Fruit fly (Drosophila melanogaster) whole organism, embryonic: ENCODE results near the gene RpL14.

Experiments
- Aef1 ChIP-seq: fragments of 200-800 bp; sonication (Bioruptor generic); IDR thresholded peaks from 3 replicates; pipeline ENCODE4 v1.3.6; 2022; ENCODE audit warnings: missing biosample characterization, missing genetic modification characterization
- CG10366 ChIP-seq: fragments of 200-800 bp; sonication (Bioruptor generic); IDR thresholded peaks from 2 replicates; pipeline ENCODE4 v1.3.6; 2022; ENCODE audit warnings: missing biosample characterization, missing genetic modification characterization
- CG11398 ChIP-seq: fragments of 200-800 bp; sonication (Bioruptor generic); optimal IDR thresholded peaks from 2 replicates; lab custom pipeline; 2016; ENCODE audit warnings: missing biosample characterization, missing genetic modification characterization
- CG12155 ChIP-seq: fragments of 200-800 bp; sonication (Bioruptor generic); optimal IDR thresholded peaks from 3 replicates; lab custom pipeline; 2016; ENCODE audit warnings: missing biosample characterization, missing genetic modification characterization
- CG12769 ChIP-seq: fragments of 200-800 bp; sonication (Bioruptor generic); optimal IDR thresholded peaks from 2 replicates; lab custom pipeline; 2019; ENCODE audit warnings: missing biosample characterization, mild to moderate bottlenecking, missing genetic modification characterization, moderate library complexity
- CG15601 ChIP-seq: fragments of 200-800 bp; sonication (Bioruptor generic); optimal IDR thresholded peaks from 3 replicates; lab custom pipeline; 2019; ENCODE audit warnings: missing biosample characterization, mild to moderate bottlenecking, missing genetic modification characterization, moderate library complexity
- CG2129 ChIP-seq: fragments of 200-800 bp; sonication (Bioruptor generic); IDR thresholded peaks from 2 replicates; pipeline ENCODE4 v1.3.6; 2022; ENCODE audit warnings: missing biosample characterization, missing genetic modification characterization; ENCODE audit not compliant: partially characterized antibody
- CG3281 ChIP-seq: fragments of 200-800 bp; sonication (Bioruptor generic); optimal IDR thresholded peaks from 3 replicates; lab custom pipeline; 2017; ENCODE audit warnings: missing biosample characterization, mild to moderate bottlenecking, missing genetic modification characterization
- CG33557 ChIP-seq: fragments of 200-800 bp; sonication (Bioruptor generic); optimal IDR thresholded peaks from 2 replicates; lab custom pipeline; 2019; ENCODE audit warnings: missing biosample characterization, mild to moderate bottlenecking, missing genetic modification characterization, moderate library complexity
- CG4820 ChIP-seq: fragments of 200-800 bp; sonication (Bioruptor generic); optimal IDR thresholded peaks from 3 replicates; lab custom pipeline; 2016; ENCODE audit warnings: missing biosample characterization, missing genetic modification characterization
- CG5953 ChIP-seq: fragments of 200-800 bp; sonication (Bioruptor generic); IDR thresholded peaks from 2 replicates; pipeline ENCODE4 v1.3.6; 2022; ENCODE audit warnings: missing biosample characterization, missing genetic modification characterization
- CG6175 ChIP-seq: fragments of 200-800 bp; sonication (Bioruptor generic); IDR thresholded peaks from 3 replicates; pipeline ENCODE4 v1.3.6; 2022; ENCODE audit warnings: missing biosample characterization, missing genetic modification characterization
- CG7839 ChIP-seq: fragments of 200-800 bp; sonication (Bioruptor generic); optimal IDR thresholded peaks from 3 replicates; lab custom pipeline; 2018; ENCODE audit warnings: missing biosample characterization, mild to moderate bottlenecking, missing genetic modification characterization, moderate library complexity
- CG8290 ChIP-seq, 3 experiments: fragments of 200-800 bp; sonication (Bioruptor generic); optimal IDR thresholded peaks; 2 replicates each; lab custom pipeline; 2016 to 2019; ENCODE audit warnings: missing biosample characterization in 3 of 3, missing genetic modification characterization in 3 of 3, mild to moderate bottlenecking in 2 of 3, moderate library complexity in 1 of 3
- CG9215 ChIP-seq: fragments of 200-800 bp; sonication (Bioruptor generic); IDR thresholded peaks from 2 replicates; pipeline ENCODE4 v1.3.6; 2022; ENCODE audit warnings: missing biosample characterization, missing genetic modification characterization
- CG9727 ChIP-seq: fragments of 200-800 bp; sonication (Bioruptor generic); optimal IDR thresholded peaks from 3 replicates; lab custom pipeline; 2017; ENCODE audit warnings: missing biosample characterization, mild to moderate bottlenecking, missing genetic modification characterization
- CkIIα-i1 ChIP-seq: fragments of 200-800 bp; sonication (Bioruptor generic); IDR thresholded peaks from 2 replicates; pipeline ENCODE4 v1.3.6; 2022; ENCODE audit warnings: missing biosample characterization, missing genetic modification characterization
- Dad ChIP-seq: fragments of 200-800 bp; sonication (Bioruptor generic); optimal IDR thresholded peaks from 3 replicates; lab custom pipeline; 2016; ENCODE audit warnings: missing biosample characterization, missing genetic modification characterization
- Deaf1 ChIP-seq: fragments of 200-800 bp; optimal IDR thresholded peaks from 3 replicates; lab custom pipeline; 2019; ENCODE audit warnings: missing biosample characterization, mild to moderate bottlenecking, missing genetic modification characterization, moderate library complexity
- Dref ChIP-seq: fragments of 200-800 bp; sonication (Bioruptor generic); IDR thresholded peaks from 2 replicates; pipeline ENCODE4 v1.3.6; 2022; ENCODE audit warnings: missing biosample characterization, missing genetic modification characterization
- Fer1 ChIP-seq: fragments of 200-800 bp; sonication (Bioruptor generic); optimal IDR thresholded peaks from 2 replicates; lab custom pipeline; 2017; ENCODE audit warnings: missing biosample characterization, mild to moderate bottlenecking, missing genetic modification characterization
- GATAe ChIP-seq: fragments of 200-800 bp; sonication (Bioruptor generic); conservative IDR thresholded peaks from 2 replicates; pipeline ENCODE4 v1.3.6; 2022; ENCODE audit warnings: missing biosample characterization, missing genetic modification characterization
- HLH4C ChIP-seq: fragments of 200-800 bp; sonication (Bioruptor generic); IDR thresholded peaks from 3 replicates; pipeline ENCODE4 v1.3.6; 2022; ENCODE audit warnings: missing biosample characterization, missing genetic modification characterization; ENCODE audit not compliant: partially characterized antibody
- HLHmδ ChIP-seq: fragments of 200-800 bp; sonication (Bioruptor generic); optimal IDR thresholded peaks from 2 replicates; lab custom pipeline; 2018; ENCODE audit warnings: missing biosample characterization, mild to moderate bottlenecking, missing genetic modification characterization, moderate library complexity
- Hr51 ChIP-seq, 2 experiments: fragments of 200-800 bp; sonication (Bioruptor generic); optimal IDR thresholded peaks; 2 replicates in 1 of 2; 3 replicates in 1 of 2; lab custom pipeline; 2016 to 2018; ENCODE audit warnings: missing biosample characterization in 2 of 2, missing genetic modification characterization in 2 of 2, mild to moderate bottlenecking in 1 of 2, moderate library complexity in 1 of 2
- Hsf ChIP-seq: fragments of 200-800 bp; sonication (Bioruptor generic); optimal IDR thresholded peaks from 3 replicates; lab custom pipeline; 2016; ENCODE audit warnings: missing biosample characterization, missing genetic modification characterization
- NC2α ChIP-seq: fragments of 200-800 bp; sonication (Bioruptor generic); optimal IDR thresholded peaks from 2 replicates; lab custom pipeline; 2016; ENCODE audit warnings: missing biosample characterization, missing genetic modification characterization
- Nf-YB ChIP-seq: fragments of 200-800 bp; sonication (Bioruptor generic); optimal IDR thresholded peaks from 3 replicates; lab custom pipeline; 2019; ENCODE audit warnings: missing biosample characterization, mild to moderate bottlenecking, missing genetic modification characterization, moderate library complexity
- Six4 ChIP-seq: fragments of 200-800 bp; sonication (Bioruptor generic); optimal IDR thresholded peaks from 2 replicates; lab custom pipeline; 2016; ENCODE audit warnings: missing biosample characterization, missing genetic modification characterization
- Taf1 ChIP-seq: fragments of 200-800 bp; sonication (Bioruptor generic); IDR thresholded peaks from 2 replicates; pipeline ENCODE4 v1.3.6; 2022; ENCODE audit warnings: missing biosample characterization, missing genetic modification characterization
- Tbp ChIP-seq: fragments of >200 bp; optimal IDR thresholded peaks from 2 replicates; lab custom pipeline; 2018; ENCODE audit warnings: missing biosample characterization, missing genetic modification characterization
- Xbp1 ChIP-seq: fragments of 200-800 bp; sonication (Bioruptor generic); optimal IDR thresholded peaks from 3 replicates; lab custom pipeline; 2016; ENCODE audit warnings: missing biosample characterization, mild to moderate bottlenecking, missing genetic modification characterization
- cg ChIP-seq: fragments of 200-800 bp; sonication (Bioruptor generic); optimal IDR thresholded peaks from 3 replicates; lab custom pipeline; 2019; ENCODE audit warnings: missing biosample characterization, mild to moderate bottlenecking, missing genetic modification characterization, moderate library complexity
- dati ChIP-seq: fragments of 200-800 bp; sonication (Bioruptor generic); IDR thresholded peaks from 2 replicates; pipeline ENCODE4 v1.3.6; 2022; ENCODE audit warnings: missing biosample characterization, missing genetic modification characterization
- dysf ChIP-seq: fragments of 200-800 bp; sonication (Bioruptor generic); IDR thresholded peaks from 3 replicates; pipeline ENCODE4 v1.3.6; 2022; ENCODE audit warnings: missing biosample characterization, missing genetic modification characterization
- emc ChIP-seq: fragments of 200-800 bp; sonication (Bioruptor generic); optimal IDR thresholded peaks from 2 replicates; lab custom pipeline; 2016; ENCODE audit warnings: missing biosample characterization, missing genetic modification characterization
- eyg ChIP-seq: fragments of 200-800 bp; sonication (Bioruptor generic); optimal IDR thresholded peaks from 3 replicates; lab custom pipeline; 2016; ENCODE audit warnings: missing biosample characterization, missing genetic modification characterization
- fd64A ChIP-seq: fragments of 200-800 bp; sonication (Bioruptor generic); optimal IDR thresholded peaks from 3 replicates; lab custom pipeline; 2018; ENCODE audit warnings: missing biosample characterization, mild to moderate bottlenecking, missing genetic modification characterization
- gcm ChIP-seq: fragments of 200-800 bp; sonication (Bioruptor generic); optimal IDR thresholded peaks from 2 replicates; lab custom pipeline; 2019; ENCODE audit warnings: missing biosample characterization, mild to moderate bottlenecking, missing genetic modification characterization, moderate library complexity
- gfzf ChIP-seq: fragments of 200-800 bp; sonication (Bioruptor generic); optimal IDR thresholded peaks from 2 replicates; lab custom pipeline; 2016; ENCODE audit warnings: missing biosample characterization, mild to moderate bottlenecking, missing genetic modification characterization, moderate library complexity
- ham ChIP-seq: fragments of 200-800 bp; sonication (Bioruptor generic); IDR thresholded peaks from 2 replicates; pipeline ENCODE4 v1.3.6; 2022; ENCODE audit warnings: missing biosample characterization, missing genetic modification characterization
- her ChIP-seq: fragments of 200-800 bp; sonication (Bioruptor generic); optimal IDR thresholded peaks from 2 replicates; lab custom pipeline; 2016; ENCODE audit warnings: missing biosample characterization, missing genetic modification characterization
- jing ChIP-seq: fragments of 200-800 bp; sonication (Bioruptor generic); optimal IDR thresholded peaks from 2 replicates; lab custom pipeline; 2018; ENCODE audit warnings: missing biosample characterization, mild to moderate bottlenecking, missing genetic modification characterization
- jumu ChIP-seq: fragments of 200-800 bp; sonication (Bioruptor generic); optimal IDR thresholded peaks from 3 replicates; lab custom pipeline; 2016; ENCODE audit warnings: missing biosample characterization, missing genetic modification characterization
- otp ChIP-seq: fragments of 200-800 bp; sonication (Bioruptor generic); IDR thresholded peaks from 3 replicates; pipeline ENCODE4, ENCODE4 v1.3.6; 2022; ENCODE audit warnings: missing biosample characterization, missing genetic modification characterization
- pnt ChIP-seq: fragments of 200-800 bp; sonication (Bioruptor generic); optimal IDR thresholded peaks from 3 replicates; lab custom pipeline; 2016; ENCODE audit warnings: missing biosample characterization, missing genetic modification characterization
- sr ChIP-seq: fragments of 200-800 bp; sonication (Bioruptor generic); IDR thresholded peaks from 3 replicates; pipeline ENCODE4 v1.3.6; 2022; ENCODE audit warnings: missing biosample characterization, missing genetic modification characterization
- z ChIP-seq: fragments of 200-800 bp; sonication (Bioruptor generic); IDR thresholded peaks from 3 replicates; pipeline ENCODE4 v1.3.6; 2022; ENCODE audit warnings: missing biosample characterization, missing genetic modification characterization

RpL14 gene

DNA sequence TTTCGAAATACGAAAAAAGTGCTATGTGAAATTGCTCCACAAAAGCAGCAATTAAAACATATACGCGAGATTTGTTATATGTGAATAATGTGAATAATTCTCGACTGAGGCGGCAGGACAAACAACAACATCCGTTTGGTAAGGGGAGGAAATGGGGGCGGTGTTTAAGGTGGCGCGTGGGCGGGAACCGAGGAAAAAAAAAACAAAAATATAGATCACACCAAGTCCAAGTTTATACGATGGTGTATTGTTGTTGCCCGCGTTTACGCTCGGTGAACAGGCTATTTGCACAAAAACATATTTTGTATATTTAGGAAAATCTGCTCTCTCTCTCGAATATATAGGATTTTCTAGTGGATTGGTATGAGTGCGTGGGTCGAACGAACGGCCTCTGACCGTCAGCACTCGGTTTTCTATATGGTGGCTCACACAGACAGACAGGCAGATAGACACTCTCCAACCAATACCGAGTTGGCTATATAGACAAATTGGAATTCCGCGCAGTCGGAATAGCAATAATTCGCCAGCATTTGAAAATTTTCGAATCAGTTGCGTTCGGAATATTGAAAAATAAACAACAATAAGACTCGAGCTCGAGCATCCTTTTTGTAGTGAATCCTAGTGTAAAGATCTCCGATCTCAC, 29.0 kb downstream of the RpL14 start (continued):
- no peak for TF ChIP-seq CG9215 (GFP tag; lab: Robert Waterston, UW)
- TF ChIP-seq CG12155 (GFP tag; lab: Kevin White, UChicago): no peak
- no peak for TF ChIP-seq CG6175 (GFP tag; lab: Robert Waterston, UW)
- peak; percentile 22 for TF ChIP-seq Deaf1
- TF ChIP-seq Hsf: no peak
- no peak for TF ChIP-seq CG33557
- no peak for TF ChIP-seq CG2129 (GFP tag; lab: Robert Waterston, UW)
- TF ChIP-seq CG12769 (tag; lab: Kevin White, UChicago): peak; percentile 51
- TF ChIP-seq cg (GFP tag; lab: Kevin White, UChicago): peak; percentile 0
- TF ChIP-seq HLH4C (GFP tag; lab: Robert Waterston, UW): no peak
- TF ChIP-seq CG4820: no peak
- TF ChIP-seq sr (GFP tag; lab: Robert Waterston, UW): peak; percentile 87
- TF ChIP-seq, all 482 proteins: peak for 8

- TF ChIP-seq NC2α (GFP tag; lab: Kevin White, UChicago): no peak
- no peak for TF ChIP-seq eyg (GFP tag; lab: Kevin White, UChicago)
- no peak for TF ChIP-seq Hr51 (GFP tag; optimal IDR thresholded peaks at IDR 0.05; lab: Kevin White, UChicago)
- TF ChIP-seq gcm (GFP tag; lab: Kevin White, UChicago): no peak
- no peak for TF ChIP-seq dati (GFP tag; lab: Robert Waterston, UW)
- no peak for TF ChIP-seq z
- no peak for TF ChIP-seq CG10366
- TF ChIP-seq Xbp1 (GFP tag; lab: Kevin White, UChicago): no peak
- no peak for TF ChIP-seq dysf (GFP tag; lab: Robert Waterston, UW)
- TF ChIP-seq CG7839 (tag; lab: Kevin White, UChicago): no peak
- TF ChIP-seq ham (GFP tag; lab: Robert Waterston, UW): no peak
- no peak for TF ChIP-seq jing (GFP tag; lab: Kevin White, UChicago)
- TF ChIP-seq Nf-YB (GFP tag; lab: Kevin White, UChicago): no peak
- TF ChIP-seq CG11398 (GFP tag; lab: Kevin White, UChicago): no peak
- no peak for TF ChIP-seq Aef1
- no peak for TF ChIP-seq otp
- TF ChIP-seq Dad (GFP tag; lab: Kevin White, UChicago): no peak
- TF ChIP-seq cg (GFP tag; lab: Kevin White, UChicago): no peak
- TF ChIP-seq emc (GFP tag; lab: Kevin White, UChicago): no peak
- TF ChIP-seq pnt: no peak
- TF ChIP-seq Taf1 (GFP tag; lab: Robert Waterston, UW): no peak
- TF ChIP-seq Fer1 (GFP tag; lab: Kevin White, UChicago): no peak
- no peak for TF ChIP-seq jumu (GFP tag; lab: Kevin White, UChicago)
- no peak for TF ChIP-seq CG5953
- no peak for TF ChIP-seq CG9727 (GFP tag; lab: Kevin White, UChicago)
- TF ChIP-seq Tbp (GFP tag; lab: Kevin White, UChicago): no peak
- TF ChIP-seq CG3281 (GFP tag; lab: Kevin White, UChicago): no peak
- TF ChIP-seq her (GFP tag; lab: Kevin White, UChicago): no peak
- peak; percentile 12 for TF ChIP-seq CG15601 (tag; lab: Kevin White, UChicago)
- TF ChIP-seq gfzf: peak; percentile 11
- no peak for TF ChIP-seq HLHmδ (GFP tag; lab: Kevin White, UChicago)
- no peak for TF ChIP-seq CG8290 (GFP tag; optimal IDR thresholded peaks at IDR 0.05; lab: Kevin White, UChicago)
- TF ChIP-seq CG8290 (tag; optimal IDR thresholded peaks at IDR 0.05; lab: Kevin White, UChicago): peak in 1 of 2 experiments; percentile 15
- TF ChIP-seq fd64A (GFP tag; lab: Kevin White, UChicago): no peak
- peak; percentile 89 for TF ChIP-seq Dref (GFP tag; lab: Robert Waterston, UW)
- TF ChIP-seq GATAe (GFP tag; lab: Robert Waterston, UW): no peak
- TF ChIP-seq CkIIα-i1: no peak
- no peak for TF ChIP-seq Six4 (GFP tag; lab: Kevin White, UChicago)
These were observed 33.0 kb downstream of the RpL14 start, which contains the start of gene Cdc6 for dm6 chr3L:8633614-8634325. Gene Cdc6, minus strand, starts transcription at chr3L:8634069.
